Fruit fly (Drosophila melanogaster): ENCODE data around the gene Spase22-23.

Spase22-23 gene

DNA sequence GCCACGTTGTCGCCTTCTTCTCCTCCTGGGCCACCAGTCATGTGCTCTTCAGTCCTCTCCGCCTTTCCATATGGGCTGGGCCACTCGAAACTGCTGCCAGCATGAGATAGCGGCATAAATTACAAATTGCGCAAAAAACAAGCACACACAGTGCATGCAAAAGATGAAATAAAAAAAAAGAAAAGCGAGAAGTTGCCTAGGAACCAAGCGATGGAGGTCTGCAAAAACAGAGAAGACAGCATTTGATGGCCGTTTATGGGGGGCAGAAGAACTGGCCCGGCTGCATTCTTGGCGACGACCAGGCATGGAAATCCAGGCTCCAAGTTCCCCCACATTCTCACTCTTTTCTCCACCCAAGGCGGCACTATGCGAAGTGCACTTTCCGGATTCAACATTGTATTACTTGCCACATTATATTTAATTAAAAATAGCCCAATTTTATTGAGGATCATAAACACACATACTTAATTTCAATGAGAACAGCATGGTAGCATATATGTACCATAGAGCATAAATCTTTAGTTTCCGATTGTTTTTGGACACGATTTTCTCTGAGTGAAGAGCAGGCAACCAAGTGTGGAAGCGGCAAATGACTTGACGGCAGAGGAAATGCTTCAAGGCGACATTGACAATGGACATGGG lies 31.7 kb upstream of the Spase22-23 start:
- TF ChIP-seq CG9609 (GFP tag; optimal IDR thresholded peaks at IDR 0.05) = no peak
- 0 out of 2 replicates have a peak, but pooled peaks have one; percentile 33 for TF ChIP-seq Drgx (GFP tag; IDR thresholded peaks at IDR 0.05)
- peak; percentile 9 for TF ChIP-seq nom (GFP tag; optimal IDR thresholded peaks at IDR 0.05)
- no peak for TF ChIP-seq zen (tag; optimal IDR thresholded peaks at IDR 0.05)
- TF ChIP-seq CG2120 (GFP tag; optimal IDR thresholded peaks at IDR 0.05) = no peak
- no peak for TF ChIP-seq CG10366 (GFP tag; IDR thresholded peaks at IDR 0.05)
- TF ChIP-seq Bdp1 (GFP tag; optimal IDR thresholded peaks at IDR 0.05) = no peak
- no peak for TF ChIP-seq Xbp1 (GFP tag; optimal IDR thresholded peaks at IDR 0.05)
- TF ChIP-seq CG7372 (GFP tag; IDR thresholded peaks at IDR 0.05) = no peak
- TF ChIP-seq sens (GFP tag) = peak; percentile 41
- TF ChIP-seq bsh (GFP tag; optimal IDR thresholded peaks at IDR 0.05) = peak in 1 of 2 experiments; percentile 72
- TF ChIP-seq kah (GFP tag; optimal IDR thresholded peaks at IDR 0.05) = no peak

DNA sequence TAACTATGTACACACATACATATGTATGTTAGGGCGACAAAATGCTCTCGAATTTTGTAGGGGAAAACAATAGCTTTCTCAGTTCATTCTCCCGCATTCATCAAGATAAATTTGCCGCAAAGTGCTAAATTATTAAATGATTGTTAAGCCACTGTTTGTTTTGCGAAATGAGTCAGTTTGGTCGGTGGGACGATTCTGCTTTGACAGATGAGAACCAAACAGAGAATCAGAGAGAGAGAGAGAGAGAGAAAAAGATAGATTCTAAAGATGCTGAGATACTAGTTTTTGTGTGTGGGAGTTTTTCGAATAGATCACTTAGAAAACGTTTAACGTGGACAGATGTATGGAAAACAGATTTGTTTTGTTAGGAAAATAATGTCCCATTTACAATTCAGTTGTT lies 30.6 kb upstream of the Spase22-23 start:
- peak; percentile 27 to 66 for TF ChIP-seq Trl (optimal IDR thresholded peaks at IDR 0.05)
- no peak for TF ChIP-seq Trl (GFP tag; optimal IDR thresholded peaks at IDR 0.05)
- TF ChIP-seq CG42726 (GFP tag; IDR thresholded peaks at IDR 0.05; ENCODE audit: partially characterized antibody) = 0 out of 2 replicates have a peak, but pooled peaks have one; percentile 21
- TF ChIP-seq cg (GFP tag; optimal IDR thresholded peaks at IDR 0.05) = peak; percentile 31
- 0 out of 4 replicates have a peak, but pooled peaks have one; percentile 41 for TF ChIP-seq chinmo (GFP tag; IDR thresholded peaks at IDR 0.05; ENCODE audit: partially characterized antibody)
- TF ChIP-seq zfh2 (GFP tag; optimal IDR thresholded peaks at IDR 0.05) = no peak

DNA sequence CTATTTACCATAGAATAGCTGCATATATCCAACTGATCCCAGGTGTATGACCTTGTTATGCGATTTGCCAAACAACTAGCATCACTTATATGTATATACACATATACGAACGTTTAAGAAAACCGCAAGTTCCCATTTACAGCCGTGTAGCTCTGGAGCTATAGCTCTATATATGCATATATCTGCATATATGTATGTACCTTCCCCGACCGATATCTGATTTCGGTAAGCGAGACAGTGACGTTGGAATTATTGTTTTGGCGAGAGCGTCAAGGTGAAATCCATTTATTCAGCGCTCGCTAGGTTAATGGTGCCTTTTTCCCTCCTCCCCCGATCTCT lies 30.2 kb upstream of the Spase22-23 start:
- TF ChIP-seq Ets65A (GFP tag) = peak; percentile 96
- TF ChIP-seq aop (GFP tag; IDR thresholded peaks at IDR 0.05) = 0 out of 2 replicates have a peak, but pooled peaks have one; percentile 1
- TF ChIP-seq CG11695 (GFP tag; IDR thresholded peaks at IDR 0.05) = 0 out of 3 replicates have a peak, but pooled peaks have one; percentile 0
- TF ChIP-seq h (optimal IDR thresholded peaks at IDR 0.05) = no peak
- TF ChIP-seq CG7556 (GFP tag; optimal IDR thresholded peaks at IDR 0.05) = peak; percentile 59
- no peak for TF ChIP-seq Side (GFP tag; optimal IDR thresholded peaks at IDR 0.05)
- TF ChIP-seq CG9727 (GFP tag; optimal IDR thresholded peaks at IDR 0.05) = peak; percentile 54
- TF ChIP-seq Gug (GFP tag; IDR thresholded peaks at IDR 0.05) = no peak
- TF ChIP-seq jumu (GFP tag; optimal IDR thresholded peaks at IDR 0.05) = no peak
- TF ChIP-seq E2f1 (GFP tag; IDR thresholded peaks at IDR 0.05) = no peak
- TF ChIP-seq CG30403 (GFP tag; optimal IDR thresholded peaks at IDR 0.05) = peak; percentile 7
- TF ChIP-seq hkb (optimal IDR thresholded peaks at IDR 0.05) = no peak
- TF ChIP-seq hkb (GFP tag; IDR thresholded peaks at IDR 0.05) = 0 out of 2 replicates have a peak, but pooled peaks have one; percentile 4
- peak; percentile 67 for TF ChIP-seq CG8290 (GFP tag; optimal IDR thresholded peaks at IDR 0.05)
- TF ChIP-seq CG8290 (tag; optimal IDR thresholded peaks at IDR 0.05) = no peak
- peak in 1 of 2 experiments; percentile 42 for TF ChIP-seq crp (GFP tag; optimal IDR thresholded peaks at IDR 0.05)
- no peak for TF ChIP-seq zfh1 (GFP tag; IDR thresholded peaks at IDR 0.05)
- TF ChIP-seq NK7.1 (GFP tag; optimal IDR thresholded peaks at IDR 0.05) = no peak
- peak; percentile 47; the same call in 1 of the 2 replicates for TF ChIP-seq crol (GFP tag; IDR thresholded peaks at IDR 0.05)
- peak; percentile 30 for TF ChIP-seq CG14965 (GFP tag; optimal IDR thresholded peaks at IDR 0.05; ENCODE audit: borderline replicate concordance)
- peak; percentile 32 for TF ChIP-seq MESR4 (GFP tag; optimal IDR thresholded peaks at IDR 0.05)
- no peak for TF ChIP-seq ase (GFP tag; IDR thresholded peaks at IDR 0.05)
- peak in 1 of 2 experiments; percentile 6 for TF ChIP-seq Hr78 (GFP tag; optimal IDR thresholded peaks at IDR 0.05)
- TF ChIP-seq CG4360 (GFP tag; IDR thresholded peaks at IDR 0.05) = 0 out of 2 replicates have a peak, but pooled peaks have one; percentile 39
- TF ChIP-seq CG3163 (GFP tag; optimal IDR thresholded peaks at IDR 0.05) = peak; percentile 66
- TF ChIP-seq CG17361 (GFP tag; IDR thresholded peaks at IDR 0.05) = peak; percentile 56; the same call in 1 of the 3 replicates
- TF ChIP-seq CG9609 (GFP tag; optimal IDR thresholded peaks at IDR 0.05) = peak; percentile 88
- TF ChIP-seq CG10565 (GFP tag; optimal IDR thresholded peaks at IDR 0.05) = no peak
- peak; percentile 85 for TF ChIP-seq ftz-f1 (GFP tag; optimal IDR thresholded peaks at IDR 0.05)
- no peak for TF ChIP-seq inv (GFP tag; IDR thresholded peaks at IDR 0.05; ENCODE audit: partially characterized antibody)
- TF ChIP-seq Kr (GFP tag; optimal IDR thresholded peaks at IDR 0.05) = no peak
- peak in 1 of 3 experiments; percentile 16 for TF ChIP-seq lola (GFP tag; optimal IDR thresholded peaks at IDR 0.05)
